Worm (Caenorhabditis elegans) whole organism, L4/young adult: ENCODE measurements around the gene srh-5.
"Not testable (repeated sequence)": the region's sequence is repeated elsewhere in the genome, so short reads cannot be mapped to it uniquely, and the experiment has no call there.

Experiments used
- W03F9.2 ChIP-seq: fragments of 150-350 bp; optimal IDR thresholded peaks from 2 replicates; lab custom pipeline; 2014; ENCODE audit warnings: missing biosample characterization, missing genetic modification characterization
- dao-5 ChIP-seq: sonication (generic microtip); optimal IDR thresholded peaks from 2 replicates; lab custom pipeline; 2016; ENCODE audit warnings: missing genotype, missing genetic modification characterization, moderate library complexity, missing compliant biosample characterization
- him-1 ChIP-seq: sonication (generic microtip); optimal IDR thresholded peaks from 2 replicates; lab custom pipeline; 2016; ENCODE audit warnings: missing genotype, missing genetic modification reagents, missing genetic modification characterization, missing compliant biosample characterization

DNA sequence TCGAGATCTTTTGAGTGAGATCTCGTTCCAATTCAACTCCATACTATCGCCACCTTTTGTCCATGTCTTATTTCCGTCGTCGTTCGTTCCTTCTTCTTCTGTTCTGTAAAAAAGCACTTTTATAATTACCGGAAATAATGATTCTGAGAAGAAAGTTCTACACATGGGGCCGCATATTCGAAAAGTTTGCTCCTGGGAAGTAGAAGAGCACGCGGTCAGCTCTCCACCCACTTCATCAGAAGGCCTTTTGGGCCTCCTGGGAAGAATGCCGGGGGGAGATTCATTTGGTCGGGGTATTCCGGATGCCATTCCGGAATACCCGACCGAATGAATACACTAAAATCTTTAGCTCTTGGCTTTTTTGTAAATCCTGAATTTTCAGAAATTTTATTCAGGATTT lies 7.1 kb downstream of the srh-5 start, which contains the start of gene Y46H3C.5:
- TF ChIP-seq dao-5 (tag; lab: Kevin White, UChicago); him-1; W03F9.2 (tag; lab: Kevin White, UChicago): not testable (repeated sequence)
